Fruit fly (Drosophila melanogaster): ENCODE results near the gene CG31948.

DNA sequence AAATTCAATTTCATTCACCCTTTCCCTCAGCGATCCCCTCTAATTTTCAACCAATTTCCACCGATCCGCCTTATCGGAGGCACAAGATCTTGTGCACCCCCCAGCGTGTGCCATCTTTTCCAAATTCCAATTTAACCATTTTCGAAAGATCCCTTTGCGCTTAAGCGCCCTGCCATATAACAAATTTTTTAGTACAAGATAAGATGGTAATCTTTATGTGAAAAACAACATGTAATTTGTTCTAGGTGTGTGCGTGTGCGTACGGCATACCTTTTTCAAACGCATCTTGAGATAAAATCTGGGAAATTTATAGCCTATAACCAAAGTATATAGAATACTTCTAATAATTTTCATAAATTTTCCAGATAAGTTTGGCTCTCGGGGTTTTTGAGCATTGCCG, 37.3 kb upstream of the CG31948 start:
- no peak for TF ChIP-seq CTCF (optimal IDR thresholded peaks at IDR 0.05)
- no peak for TF ChIP-seq CG8478 (optimal IDR thresholded peaks at IDR 0.05)
